Fruit fly (Drosophila melanogaster) whole organism, adult: Measurements from ENCODE around the gene CG10418.

Source experiments
- CG12768 ChIP-seq: fragments of 200-800 bp; sonication (Bioruptor generic); optimal IDR thresholded peaks from 2 replicates; lab custom pipeline; 2017; ENCODE audit warnings: missing biosample characterization, missing genetic modification characterization, mild to moderate bottlenecking, moderate library complexity, missing genetic modification reagents
- CG1620 ChIP-seq: fragments of 200-800 bp; sonication (Bioruptor generic); optimal IDR thresholded peaks from 2 replicates; lab custom pipeline; 2016; ENCODE audit warnings: missing biosample characterization, missing genetic modification characterization
- CG7101 ChIP-seq: fragments of 200-800 bp; sonication (Bioruptor generic); optimal IDR thresholded peaks from 2 replicates; lab custom pipeline; 2018; ENCODE audit warnings: missing biosample characterization, mild to moderate bottlenecking, missing genetic modification characterization, moderate library complexity
- Crg-1 ChIP-seq: fragments of 200-800 bp; sonication (Bioruptor generic); optimal IDR thresholded peaks from 2 replicates; lab custom pipeline; 2016; ENCODE audit warnings: missing biosample characterization, missing genetic modification characterization
- bab1 ChIP-seq: fragments of 200-800 bp; sonication (Bioruptor generic); optimal IDR thresholded peaks from 3 replicates; lab custom pipeline; 2019; ENCODE audit warnings: missing biosample characterization, mild to moderate bottlenecking, missing genetic modification characterization, moderate library complexity
- kay ChIP-seq: fragments of 200-800 bp; sonication (Bioruptor generic); peaks from one replicate; lab custom pipeline; 2016; ENCODE audit warnings: missing biosample characterization, missing genetic modification characterization, borderline replicate concordance
- pad ChIP-seq: fragments of 200-800 bp; sonication (Bioruptor generic); optimal IDR thresholded peaks from 3 replicates; lab custom pipeline; 2017; ENCODE audit warnings: missing biosample characterization, missing genetic modification characterization, mild to moderate bottlenecking, moderate library complexity, missing genetic modification reagents
- tj ChIP-seq: fragments of 200-800 bp; sonication (Bioruptor generic); optimal IDR thresholded peaks from 3 replicates; lab custom pipeline; 2017; ENCODE audit warnings: missing biosample characterization, mild to moderate bottlenecking, missing genetic modification characterization, moderate library complexity

DNA sequence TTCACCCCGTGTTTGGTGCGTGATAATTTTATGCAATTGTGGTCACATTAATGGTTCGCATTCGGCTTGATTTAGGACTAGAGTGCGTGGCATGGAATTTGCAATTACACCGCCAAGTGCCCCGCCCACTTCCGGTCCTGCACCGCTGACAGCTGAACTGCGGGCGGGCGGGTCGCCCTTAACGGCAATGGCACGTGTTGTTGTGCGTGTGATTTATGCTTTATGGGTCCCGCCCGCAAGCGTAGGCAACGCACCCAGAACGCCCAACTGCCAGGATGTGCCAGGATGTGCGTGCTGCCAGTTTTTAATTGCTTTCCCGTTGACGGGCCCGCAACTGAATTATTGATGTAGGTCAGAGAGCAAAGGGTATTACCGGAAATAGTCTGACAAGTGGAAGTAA, 27.3 kb downstream of the CG10418 start:
- TF ChIP-seq Crg-1 (no peak), CG1620 (GFP tag; lab: Kevin White, UChicago) (no peak), pad (GFP tag; lab: Kevin White, UChicago) (no peak), tj (GFP tag; lab: Kevin White, UChicago) (no peak), bab1 (no peak), CG7101 (no peak), kay (GFP tag; lab: Kevin White, UChicago) (no peak), CG12768 (no peak)
